Fruit fly (Drosophila melanogaster) whole organism, wandering third instar larva: ENCODE measurements around the gene tut.
"Not testable (repeated sequence)": the region's sequence is repeated elsewhere in the genome, so short reads cannot be mapped to it uniquely, and the experiment has no call there.

Experiments
- Abd-B ChIP-seq: fragments of >200 bp; optimal IDR thresholded peaks from 2 replicates; lab custom pipeline; 2017; ENCODE audit warnings: missing biosample characterization, missing genetic modification characterization
- CG32264 ChIP-seq: fragments of 200-800 bp; sonication (Bioruptor generic); optimal IDR thresholded peaks from 2 replicates; lab custom pipeline; 2016; ENCODE audit warnings: missing biosample characterization, missing genetic modification characterization
- CrebA ChIP-seq: fragments of 200-800 bp; sonication (Bioruptor generic); optimal IDR thresholded peaks from 2 replicates; lab custom pipeline; 2016; ENCODE audit warnings: missing biosample characterization, mild to moderate bottlenecking, missing genetic modification characterization, borderline replicate concordance
- Dfd ChIP-seq: fragments of >200 bp; optimal IDR thresholded peaks from 2 replicates; lab custom pipeline; 2017; ENCODE audit warnings: missing biosample characterization, missing genetic modification characterization
- Dif ChIP-seq: fragments of 200-275, 200-300 bp; sonication (Bioruptor generic); optimal IDR thresholded peaks from 2 replicates; lab custom pipeline; 2018; ENCODE audit warnings: missing biosample characterization, missing genetic modification characterization; ENCODE audit not compliant: partially characterized antibody
- GATAd ChIP-seq: sonication (Bioruptor generic); optimal IDR thresholded peaks from 2 replicates; lab custom pipeline; 2016; ENCODE audit warnings: missing biosample characterization, missing genetic modification characterization
- Hnf4 ChIP-seq: fragments of 200-800 bp; sonication (Bioruptor generic); optimal IDR thresholded peaks from 2 replicates; lab custom pipeline; 2016; ENCODE audit warnings: missing biosample characterization, mild to moderate bottlenecking, missing genetic modification characterization
- Hr78 ChIP-seq: fragments of >200 bp; optimal IDR thresholded peaks from 2 replicates; lab custom pipeline; 2017; ENCODE audit warnings: missing biosample characterization, missing genetic modification characterization
- Hr83 ChIP-seq: fragments of 200-300 bp; sonication (Bioruptor generic); optimal IDR thresholded peaks from 2 replicates; lab custom pipeline; 2016; ENCODE audit warnings: missing biosample characterization, mild to moderate bottlenecking, missing genetic modification characterization, moderate library complexity; ENCODE audit not compliant: poor library complexity, severe bottlenecking
- Jra ChIP-seq: sonication (Bioruptor generic); optimal IDR thresholded peaks from 2 replicates; lab custom pipeline; 2016; ENCODE audit warnings: missing biosample characterization, missing genetic modification characterization
- Mio ChIP-seq: sonication (Bioruptor generic); optimal IDR thresholded peaks from 2 replicates; lab custom pipeline; 2016; ENCODE audit warnings: missing biosample characterization, missing genetic modification characterization
- Myc ChIP-seq: fragments of >200 bp; optimal IDR thresholded peaks from 2 replicates; lab custom pipeline; 2017
- N ChIP-seq: fragments of >200 bp; optimal IDR thresholded peaks from 2 replicates; lab custom pipeline; 2018; ENCODE audit warnings: missing biosample characterization, missing external identifiers, missing genetic modification characterization
- Rel ChIP-seq, 2 experiments: fragments of 200-800 bp; sonication (Bioruptor generic) in 1 of 2; optimal IDR thresholded peaks; 2 replicates in 1 of 2; 3 replicates in 1 of 2; lab custom pipeline; 2016 to 2019; ENCODE audit warnings: mild to moderate bottlenecking in 2 of 2, missing biosample characterization in 2 of 2, missing genetic modification characterization in 2 of 2, moderate library complexity in 1 of 2
- Vsx2 ChIP-seq: fragments of 200-300, 225-300 bp; sonication (Bioruptor generic); optimal IDR thresholded peaks from 2 replicates; lab custom pipeline; 2018; ENCODE audit warnings: missing biosample characterization, missing genetic modification characterization; ENCODE audit not compliant: partially characterized antibody
- br ChIP-seq: fragments of 200-800 bp; sonication (Bioruptor generic); optimal IDR thresholded peaks from 2 replicates; lab custom pipeline; 2016; ENCODE audit warnings: missing biosample characterization, missing genetic modification characterization
- brk ChIP-seq: fragments of 200-800 bp; sonication (Bioruptor generic); optimal IDR thresholded peaks from 2 replicates; lab custom pipeline; 2016; ENCODE audit warnings: missing biosample characterization, mild to moderate bottlenecking, missing genetic modification characterization
- dl ChIP-seq, 2 experiments: fragments of 175-275, 200-275 bp in 1 of 2; fragments of 200-275 bp in 1 of 2; sonication (Bioruptor generic); optimal IDR thresholded peaks; lab custom pipeline; 2018; ENCODE audit warnings: mild to moderate bottlenecking in 2 of 2, missing biosample characterization in 2 of 2, missing genetic modification characterization in 2 of 2, moderate library complexity in 2 of 2; ENCODE audit not compliant: partially characterized antibody in 2 of 2, insufficient read depth in 1 of 2
- dmrt93B ChIP-seq: fragments of 200-800 bp; sonication (Bioruptor generic); optimal IDR thresholded peaks from 2 replicates; lab custom pipeline; 2018; ENCODE audit warnings: missing biosample characterization, mild to moderate bottlenecking, missing genetic modification characterization
- dsf ChIP-seq: sonication (Bioruptor generic); optimal IDR thresholded peaks from 2 replicates; lab custom pipeline; 2016; ENCODE audit warnings: missing biosample characterization, missing genetic modification characterization, borderline replicate concordance
- ey ChIP-seq: fragments of 200-800 bp; sonication (Bioruptor generic); optimal IDR thresholded peaks from 2 replicates; lab custom pipeline; 2016; ENCODE audit warnings: missing biosample characterization, missing genetic modification characterization
- foxo ChIP-seq, 2 experiments: fragments of 200-800 bp; sonication (Bioruptor generic); optimal IDR thresholded peaks; 2 replicates in 1 of 2; 3 replicates in 1 of 2; lab custom pipeline; 2016 to 2017; ENCODE audit warnings: missing biosample characterization in 2 of 2, missing genetic modification characterization in 2 of 2
- fru ChIP-seq: fragments of 200-800 bp; sonication (Bioruptor generic); optimal IDR thresholded peaks from 3 replicates; lab custom pipeline; 2016; ENCODE audit warnings: missing biosample characterization, mild to moderate bottlenecking, missing genetic modification characterization
- h ChIP-seq: fragments of 200-800 bp; sonication (Bioruptor generic); optimal IDR thresholded peaks from 3 replicates; lab custom pipeline; 2016; ENCODE audit warnings: missing biosample characterization, mild to moderate bottlenecking, missing genetic modification characterization
- jim ChIP-seq: fragments of 175-275, 200-325 bp; sonication (Bioruptor generic); optimal IDR thresholded peaks from 2 replicates; lab custom pipeline; 2016; ENCODE audit warnings: missing biosample characterization, mild to moderate bottlenecking, missing genetic modification characterization
- lola ChIP-seq: fragments of >200 bp; optimal IDR thresholded peaks from 2 replicates; lab custom pipeline; 2017; ENCODE audit warnings: missing biosample characterization, missing genetic modification characterization
- pan ChIP-seq: fragments of >200 bp; optimal IDR thresholded peaks from 2 replicates; lab custom pipeline; 2017
- psq ChIP-seq: fragments of 200-800 bp; sonication (Bioruptor generic); optimal IDR thresholded peaks from 3 replicates; lab custom pipeline; 2017; ENCODE audit warnings: missing biosample characterization, mild to moderate bottlenecking, missing genetic modification characterization, moderate library complexity
- sage ChIP-seq: fragments of 200-800 bp; sonication (Bioruptor generic); optimal IDR thresholded peaks from 2 replicates; lab custom pipeline; 2016; ENCODE audit warnings: missing biosample characterization, mild to moderate bottlenecking, missing genetic modification characterization
- sv ChIP-seq: fragments of 200-800 bp; sonication (Bioruptor generic); optimal IDR thresholded peaks from 3 replicates; lab custom pipeline; 2016; ENCODE audit warnings: missing biosample characterization, missing genetic modification characterization
- tai ChIP-seq: sonication (Bioruptor generic); optimal IDR thresholded peaks from 2 replicates; lab custom pipeline; 2016; ENCODE audit warnings: missing biosample characterization, missing genetic modification characterization
- usp ChIP-seq: fragments of >200 bp; optimal IDR thresholded peaks from 2 replicates; lab custom pipeline; 2017; ENCODE audit warnings: missing biosample characterization, missing genetic modification characterization
- woc ChIP-seq: sonication (Bioruptor generic); optimal IDR thresholded peaks from 2 replicates; lab custom pipeline; 2016; ENCODE audit warnings: missing biosample characterization, mild to moderate bottlenecking, missing genetic modification characterization

Gene tut

DNA sequence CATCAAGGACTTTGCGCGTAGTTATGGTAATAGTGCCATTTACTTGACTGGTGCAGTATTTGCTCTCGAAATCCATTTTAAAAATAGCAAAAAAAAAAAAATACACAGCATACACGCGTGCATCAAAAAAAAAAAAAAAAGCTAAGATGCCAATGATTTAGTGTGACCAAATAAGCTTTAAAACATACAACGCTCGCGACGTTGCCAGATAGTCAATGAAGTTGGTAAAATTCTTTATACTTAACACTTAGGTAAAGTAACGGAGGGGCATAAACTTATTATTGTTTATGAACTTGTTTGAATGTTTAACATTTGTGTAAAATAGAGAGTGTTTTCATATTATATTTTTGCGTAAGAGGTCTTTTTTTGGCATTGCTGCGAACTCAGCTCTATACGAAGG lies at the start of gene tut:
Gene tut (minus strand): TSS at position 148 of the 400 bp plus-strand sequence.
- no peak for TF ChIP-seq br (GFP tag; lab: Kevin White, UChicago)
- no peak for TF ChIP-seq dsf (GFP tag; lab: Kevin White, UChicago)
- no peak for TF ChIP-seq psq
- TF ChIP-seq, all 38 proteins: peak for 0

- TF ChIP-seq jim (GFP tag; lab: Kevin White, UChicago) (no peak), GATAd (no peak), Vsx2 (GFP tag; lab: Kevin White, UChicago) (no peak), lola (GFP tag; lab: Kevin White, UChicago) (no peak), fru (no peak), brk (GFP tag; lab: Kevin White, UChicago) (no peak), Dif (GFP tag; lab: Kevin White, UChicago) (no peak), woc (GFP tag; lab: Kevin White, UChicago) (no peak), sage (GFP tag; lab: Kevin White, UChicago) (no peak), ey (GFP tag; lab: Kevin White, UChicago) (no peak), Hr78 (GFP tag; lab: Kevin White, UChicago) (no peak), Myc (no peak), foxo (GFP tag; optimal IDR thresholded peaks at IDR 0.05; lab: Kevin White, UChicago) (no peak), tai (no peak), CrebA (GFP tag; lab: Kevin White, UChicago) (no peak), Abd-B (no peak), Jra (GFP tag; lab: Kevin White, UChicago) (no peak), N (GFP tag; lab: Kevin White, UChicago) (no peak), Hr83 (GFP tag; lab: Kevin White, UChicago) (no peak), Mio (no peak)
Measured at dm6 chr3L:8240932-8241331, 30.4 kb upstream of the tut start.

DNA sequence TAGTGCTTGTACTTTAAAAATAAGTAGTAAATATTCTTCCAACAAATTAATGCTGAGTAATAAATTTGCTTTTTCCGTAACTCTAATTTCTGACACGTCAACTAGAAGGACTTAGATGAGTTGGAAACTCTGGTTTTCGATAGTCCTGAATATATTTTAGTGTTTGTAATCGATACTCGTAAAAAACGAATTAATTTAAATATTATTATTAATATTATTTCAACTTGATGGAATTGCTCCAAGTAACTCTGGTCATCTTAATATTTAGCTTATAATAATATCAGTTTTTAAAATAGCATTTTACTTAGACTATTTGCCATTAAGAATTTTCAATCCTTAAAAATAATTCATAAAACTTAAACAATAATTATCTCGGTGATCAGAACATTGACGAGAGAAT lies 30.0 kb upstream of the tut start, which contains the start of gene CG7213:
Gene CG7213 (minus strand): TSS at position 101 of the 400 bp plus-strand sequence.
- no peak for TF ChIP-seq jim (GFP tag; lab: Kevin White, UChicago)
- no peak for TF ChIP-seq Abd-B
- no peak for TF ChIP-seq Hr83 (GFP tag; lab: Kevin White, UChicago)
- no peak for TF ChIP-seq Myc
- TF ChIP-seq Hr78 (GFP tag; lab: Kevin White, UChicago): no peak
- TF ChIP-seq CrebA (GFP tag; lab: Kevin White, UChicago): no peak
- no peak for TF ChIP-seq dsf (GFP tag; lab: Kevin White, UChicago)
- TF ChIP-seq Rel (GFP tag; optimal IDR thresholded peaks at IDR 0.05; lab: Kevin White, UChicago): no peak
- TF ChIP-seq Rel (tag; optimal IDR thresholded peaks at IDR 0.05; lab: Kevin White, UChicago): no peak
- TF ChIP-seq Jra (GFP tag; lab: Kevin White, UChicago): no peak
- no peak for TF ChIP-seq pan (lab: Kevin White, UChicago)
- TF ChIP-seq Dfd (GFP tag; lab: Kevin White, UChicago): no peak
- no peak for TF ChIP-seq foxo (GFP tag; optimal IDR thresholded peaks at IDR 0.05; lab: Kevin White, UChicago)
- no peak for TF ChIP-seq woc (GFP tag; lab: Kevin White, UChicago)
- TF ChIP-seq dl (GFP tag; optimal IDR thresholded peaks at IDR 0.05; lab: Kevin White, UChicago; ENCODE audit: insufficient read depth in 1 of 2, partially characterized antibody in 2 of 2): no peak
- TF ChIP-seq sv: no peak
- TF ChIP-seq h (GFP tag; lab: Kevin White, UChicago): no peak

DNA sequence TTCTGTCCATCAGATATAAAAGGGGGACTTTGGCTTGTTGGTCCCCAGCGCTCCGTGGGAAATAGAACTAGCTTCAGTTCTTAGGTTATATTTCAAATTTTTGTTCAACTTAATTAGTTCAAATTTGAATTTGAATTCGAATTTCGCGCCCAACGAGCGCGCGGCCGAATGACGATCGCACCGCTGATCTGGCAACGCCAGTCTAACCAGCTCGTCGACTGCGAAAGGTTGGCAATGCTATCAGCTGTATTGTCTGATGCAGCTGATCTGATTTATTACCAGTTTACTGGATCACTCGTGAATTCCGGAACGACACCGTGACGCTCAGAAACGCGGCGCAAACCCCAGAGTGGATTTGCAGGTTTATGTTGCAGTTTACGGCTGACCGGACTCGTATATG lies 27.8 kb upstream of the tut start, which contains the start of gene Dscam4:
Gene Dscam4 (plus strand): TSS at position 301 of the 400 bp plus-strand sequence.
- TF ChIP-seq woc, dmrt93B, Hnf4 (GFP tag; lab: Kevin White, UChicago): not testable (repeated sequence)

dm6 chr3L:8228924-8229323 lies 18.4 kb upstream of the tut start, which contains the start of gene eIF4E3:
Gene eIF4E3, plus strand, starts transcription at chr3L:8229224.
- no peak for TF ChIP-seq Jra (GFP tag; lab: Kevin White, UChicago)
- TF ChIP-seq GATAd: no peak
- TF ChIP-seq Mio: no peak
- TF ChIP-seq CG32264: no peak
- TF ChIP-seq Vsx2 (GFP tag; lab: Kevin White, UChicago): no peak
- TF ChIP-seq psq: no peak
- no peak for TF ChIP-seq Myc
- TF ChIP-seq Hr78 (GFP tag; lab: Kevin White, UChicago): no peak
- no peak for TF ChIP-seq br (GFP tag; lab: Kevin White, UChicago)
- TF ChIP-seq usp (GFP tag; lab: Kevin White, UChicago): no peak
